Worm (Caenorhabditis elegans) whole organism, young adult: ENCODE measurements around the gene lec-11.

Source experiments
- F22D6.2 ChIP-seq: sonication (generic microtip); optimal IDR thresholded peaks from 2 replicates; lab custom pipeline; 2016; ENCODE audit warnings: mild to moderate bottlenecking, missing genetic modification characterization, missing compliant biosample characterization
- F39B2.1 ChIP-seq: fragments of 200-800 bp; sonication (Bioruptor generic); IDR thresholded peaks from 2 replicates; pipeline ENCODE4 v1.3.6; 2022; ENCODE audit warnings: missing genetic modification reagents, missing genetic modification characterization, missing compliant biosample characterization
- F49E8.2 ChIP-seq: sonication (generic microtip); optimal IDR thresholded peaks from 3 replicates; lab custom pipeline; 2017; ENCODE audit warnings: missing genetic modification characterization, mild to moderate bottlenecking, missing compliant biosample characterization, antibody characterized with exemption, moderate library complexity; ENCODE audit not compliant: insufficient read depth
- F55B11.4 ChIP-seq: sonication (generic microtip); optimal IDR thresholded peaks from 2 replicates; lab custom pipeline; 2016; ENCODE audit warnings: missing compliant biosample characterization, missing genetic modification characterization, borderline replicate concordance; ENCODE audit not compliant: insufficient read depth
- F57A8.1 ChIP-seq: fragments of 200-800 bp; sonication (Bioruptor generic); optimal IDR thresholded peaks from 2 replicates; lab custom pipeline; 2018; ENCODE audit warnings: mild to moderate bottlenecking, missing genetic modification characterization, moderate library complexity, missing compliant biosample characterization
- Y95B8A.8 ChIP-seq: fragments of 200-800 bp; sonication (Bioruptor generic); IDR thresholded peaks from 2 replicates; pipeline ENCODE4 v1.3.6; 2022; ENCODE audit warnings: missing genetic modification reagents, missing genetic modification characterization, missing compliant biosample characterization
- attf-3 ChIP-seq: fragments of 200-800 bp; sonication (Bioruptor generic); conservative IDR thresholded peaks from 2 replicates; pipeline ENCODE4 v1.3.6; 2022; ENCODE audit warnings: missing genetic modification reagents, missing genetic modification characterization, missing compliant biosample characterization
- attf-5 ChIP-seq: fragments of 200-800 bp; sonication (Bioruptor generic); optimal IDR thresholded peaks from 2 replicates; lab custom pipeline; 2018; ENCODE audit warnings: mild to moderate bottlenecking, missing genetic modification characterization, missing compliant biosample characterization
- ccch-3 ChIP-seq: fragments of 200-800 bp; sonication (Bioruptor generic); optimal IDR thresholded peaks from 2 replicates; lab custom pipeline; 2018; ENCODE audit warnings: mild to moderate bottlenecking, missing genetic modification characterization, missing compliant biosample characterization
- cebp-1 ChIP-seq, 2 experiments: fragments of 200-800 bp in 1 of 2; sonication (Bioruptor generic) in 1 of 2; sonication (generic microtip) in 1 of 2; IDR thresholded peaks in 1 of 2; optimal IDR thresholded peaks in 1 of 2; 2 replicates each; pipeline versions ENCODE4 v1.3.6 to Lab custom; 2017 to 2022; ENCODE audit warnings: missing compliant biosample characterization in 2 of 2, missing genetic modification characterization in 2 of 2, mild to moderate bottlenecking in 1 of 2, missing genetic modification reagents in 1 of 2, moderate library complexity in 1 of 2
- ceh-58 ChIP-seq: fragments of 200-800 bp; sonication (Bioruptor generic); IDR thresholded peaks from 2 replicates; pipeline ENCODE4 v1.3.6; 2022; ENCODE audit warnings: missing genetic modification characterization, missing compliant biosample characterization
- ceh-91 ChIP-seq: fragments of 200-800 bp; sonication (Bioruptor generic); IDR thresholded peaks from 2 replicates; pipeline ENCODE4 v1.3.6; 2022; ENCODE audit warnings: missing genetic modification reagents, missing genetic modification characterization, missing compliant biosample characterization
- chd-7 ChIP-seq: sonication (generic microtip); optimal IDR thresholded peaks from 2 replicates; lab custom pipeline; 2016; ENCODE audit warnings: mild to moderate bottlenecking, missing genetic modification characterization, moderate library complexity, missing compliant biosample characterization
- dpl-1 ChIP-seq: fragments of 150-350 bp; optimal IDR thresholded peaks from 2 replicates; lab custom pipeline; 2014; ENCODE audit warnings: missing biosample characterization, missing genetic modification reagents, missing genetic modification characterization
- him-1 ChIP-seq: sonication (generic microtip); optimal IDR thresholded peaks from 2 replicates; lab custom pipeline; 2016; ENCODE audit warnings: missing genotype, missing genetic modification reagents, missing genetic modification characterization, missing compliant biosample characterization
- hlh-12 ChIP-seq: sonication (generic microtip); optimal IDR thresholded peaks from 2 replicates; lab custom pipeline; 2016; ENCODE audit warnings: missing genetic modification characterization, missing compliant biosample characterization
- hlh-26 ChIP-seq: fragments of 200-800 bp; sonication (Bioruptor generic); conservative IDR thresholded peaks from 2 replicates; pipeline ENCODE4 v1.3.6; 2022; ENCODE audit warnings: missing genetic modification reagents, missing genetic modification characterization, missing compliant biosample characterization
- hmg-20 ChIP-seq: fragments of 200-800 bp; sonication (Bioruptor generic); IDR thresholded peaks from 2 replicates; pipeline ENCODE4 v1.3.6; 2022; ENCODE audit warnings: missing genetic modification reagents, missing genetic modification characterization, missing compliant biosample characterization
- hrde-1 ChIP-seq: sonication (generic microtip); optimal IDR thresholded peaks from 2 replicates; lab custom pipeline; 2016; ENCODE audit warnings: missing genetic modification characterization, mild to moderate bottlenecking, missing compliant biosample characterization, moderate library complexity, missing genotype, missing genetic modification reagents, borderline replicate concordance
- lag-1 ChIP-seq: fragments of 200-800 bp; sonication (Bioruptor generic); IDR thresholded peaks from 2 replicates; pipeline ENCODE4 v1.3.6; 2022; ENCODE audit warnings: missing genetic modification reagents, missing genetic modification characterization, missing compliant biosample characterization
- lin-40 ChIP-seq: sonication (generic microtip); optimal IDR thresholded peaks from 2 replicates; lab custom pipeline; 2016; ENCODE audit warnings: missing genetic modification characterization, mild to moderate bottlenecking, missing compliant biosample characterization, missing genotype, missing genetic modification reagents
- madf-3 ChIP-seq: fragments of 200-800 bp; sonication (Bioruptor generic); IDR thresholded peaks from 2 replicates; pipeline ENCODE4 v1.3.6; 2022; ENCODE audit warnings: missing genetic modification reagents, missing genetic modification characterization, missing compliant biosample characterization
- nfya-2 ChIP-seq: fragments of 200-800 bp; sonication (Bioruptor generic); IDR thresholded peaks from 2 replicates; pipeline ENCODE4 v1.3.6; 2022; ENCODE audit warnings: missing genetic modification reagents, missing genetic modification characterization, missing compliant biosample characterization
- nhr-80 ChIP-seq: sonication (generic microtip); optimal IDR thresholded peaks from 2 replicates; lab custom pipeline; 2016; ENCODE audit warnings: missing genetic modification characterization, missing compliant biosample characterization
- pha-4 ChIP-seq: fragments of 150-350 bp; sonication (generic microtip); optimal IDR thresholded peaks from 2 replicates; lab custom pipeline; 2014; ENCODE audit warnings: missing biosample characterization, missing genetic modification reagents, missing genetic modification characterization
- repo-1 ChIP-seq: sonication (generic microtip); optimal IDR thresholded peaks from 2 replicates; lab custom pipeline; 2017; ENCODE audit warnings: mild to moderate bottlenecking, missing genetic modification characterization, missing compliant biosample characterization
- snpc-1.1 ChIP-seq: sonication (generic microtip); optimal IDR thresholded peaks from 2 replicates; lab custom pipeline; 2017; ENCODE audit warnings: missing genetic modification characterization, mild to moderate bottlenecking, missing compliant biosample characterization, antibody characterized with exemption, moderate library complexity, missing genotype, missing genetic modification reagents; ENCODE audit not compliant: insufficient read depth
- snpc-4 ChIP-seq, 5 experiments: fragments of 150-350 bp in 1 of 5; sonication (generic microtip) in 4 of 5; optimal IDR thresholded peaks; 2 replicates each; lab custom pipeline; 2014 to 2018; ENCODE audit warnings: missing genetic modification characterization in 5 of 5, missing biosample characterization in 3 of 5, antibody characterized with exemption in 2 of 5, mild to moderate bottlenecking in 2 of 5, missing compliant biosample characterization in 2 of 5, missing genotype in 2 of 5, moderate library complexity in 2 of 5, missing genetic modification reagents in 1 of 5
- somi-1 ChIP-seq: fragments of 200-800 bp; sonication (Bioruptor generic); optimal IDR thresholded peaks from 2 replicates; lab custom pipeline; 2018; ENCODE audit warnings: mild to moderate bottlenecking, missing genetic modification characterization, missing compliant biosample characterization
- tbx-9 ChIP-seq: sonication (generic microtip); optimal IDR thresholded peaks from 2 replicates; lab custom pipeline; 2016; ENCODE audit warnings: borderline replicate concordance, missing genetic modification characterization, inconsistent platforms, missing compliant biosample characterization
- unc-62 ChIP-seq: fragments of 150-350 bp; optimal IDR thresholded peaks from 2 replicates; lab custom pipeline; 2014; ENCODE audit warnings: missing biosample characterization, missing genetic modification reagents, missing genetic modification characterization
- ztf-18 ChIP-seq: sonication (generic microtip); optimal IDR thresholded peaks from 2 replicates; lab custom pipeline; 2016; ENCODE audit warnings: missing genotype, mild to moderate bottlenecking, missing genetic modification characterization, missing compliant biosample characterization
- ztf-22 ChIP-seq: fragments of 200-800 bp; sonication (Bioruptor generic); optimal IDR thresholded peaks from 2 replicates; lab custom pipeline; 2018; ENCODE audit warnings: mild to moderate bottlenecking, missing genetic modification characterization, moderate library complexity, missing compliant biosample characterization
- ztf-6 ChIP-seq: fragments of 200-800 bp; sonication (Bioruptor generic); IDR thresholded peaks from 2 replicates; pipeline ENCODE4 v1.3.6; 2022; ENCODE audit warnings: missing genetic modification reagents, missing genetic modification characterization, missing compliant biosample characterization

lec-11 gene

DNA sequence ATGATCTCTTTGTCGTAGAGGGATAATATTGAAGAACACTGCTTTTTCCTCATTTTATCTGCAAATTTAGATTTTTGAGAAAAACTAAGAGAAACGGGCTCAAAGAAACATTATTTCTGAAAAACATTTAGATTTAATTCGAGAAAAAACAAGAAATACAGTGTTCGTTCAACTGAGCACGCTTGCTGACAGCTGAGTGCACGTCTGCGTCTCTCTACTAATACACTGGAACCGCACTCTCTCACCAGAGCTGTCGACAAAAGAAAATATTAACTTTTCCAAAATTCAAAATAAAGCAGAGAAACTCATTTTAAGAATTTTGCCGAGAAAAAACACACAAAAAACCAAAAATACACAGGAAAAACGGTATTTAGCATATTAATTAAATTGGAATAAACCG lies 23.3 kb upstream of the lec-11 start, which contains the start of gene drh-1 (continued):
- TF ChIP-seq hlh-12 (tag; lab: Kevin White, UChicago) (no peak), nfya-2 (GFP tag; lab: Robert Waterston, UW) (no peak), F22D6.2 (no peak)

DNA sequence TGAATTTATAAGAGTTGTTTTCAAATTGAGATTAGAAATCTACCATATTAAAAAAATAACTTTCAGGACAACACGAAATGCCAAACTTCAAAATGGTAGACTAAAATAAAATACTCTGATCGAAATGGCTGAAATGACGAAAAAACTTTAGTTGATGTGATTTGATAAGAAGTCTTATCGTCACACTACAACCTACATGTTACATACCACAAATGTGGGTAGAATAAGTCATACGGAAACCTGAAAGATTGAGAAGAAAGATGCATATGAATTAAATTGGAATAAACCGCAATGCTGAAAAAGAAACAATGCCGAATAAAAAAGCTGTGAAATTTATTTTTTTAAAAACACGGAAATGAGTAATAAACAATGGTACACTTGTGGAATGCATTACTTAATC lies 17.1 kb upstream of the lec-11 start:
- TF ChIP-seq nhr-80: peak; percentile 6
- TF ChIP-seq snpc-4 (GFP tag; optimal IDR thresholded peaks at IDR 0.05; lab: Kevin White, UChicago): no peak
- no peak for TF ChIP-seq snpc-4 (tag; optimal IDR thresholded peaks at IDR 0.05; lab: Kevin White, UChicago)
- no peak for TF ChIP-seq hlh-12 (tag; lab: Kevin White, UChicago)

DNA sequence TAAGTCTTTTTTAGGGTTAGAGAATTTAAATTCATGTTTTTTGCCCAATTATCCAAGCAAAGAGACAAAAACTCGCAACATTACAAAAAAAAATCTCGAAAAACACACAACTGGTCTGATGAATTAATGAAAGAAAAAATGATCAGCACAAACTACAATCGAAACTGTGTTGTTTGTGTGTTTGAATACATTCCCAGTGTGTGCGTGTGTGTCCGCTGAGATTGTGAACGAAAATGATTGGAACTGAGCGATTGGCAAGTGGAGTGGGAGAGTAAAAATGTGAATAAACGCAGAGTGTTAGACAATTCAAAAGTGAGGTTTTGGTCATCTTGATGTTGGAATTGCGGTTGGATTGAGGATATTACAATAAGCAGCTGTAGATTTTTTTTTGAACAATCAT lies 16.6 kb upstream of the lec-11 start:
- TF ChIP-seq somi-1 (GFP tag; lab: Kevin White, UChicago) (no peak), dpl-1 (GFP tag; lab: Kevin White, UChicago) (no peak), cebp-1 (GFP tag; IDR thresholded peaks at IDR 0.05; lab: Robert Waterston, UW) (no peak), cebp-1 (tag; optimal IDR thresholded peaks at IDR 0.05; lab: Kevin White, UChicago) (peak; percentile 5), ceh-91 (GFP tag; lab: Robert Waterston, UW) (no peak), ceh-58 (GFP tag; lab: Robert Waterston, UW) (no peak), tbx-9 (no peak)

DNA sequence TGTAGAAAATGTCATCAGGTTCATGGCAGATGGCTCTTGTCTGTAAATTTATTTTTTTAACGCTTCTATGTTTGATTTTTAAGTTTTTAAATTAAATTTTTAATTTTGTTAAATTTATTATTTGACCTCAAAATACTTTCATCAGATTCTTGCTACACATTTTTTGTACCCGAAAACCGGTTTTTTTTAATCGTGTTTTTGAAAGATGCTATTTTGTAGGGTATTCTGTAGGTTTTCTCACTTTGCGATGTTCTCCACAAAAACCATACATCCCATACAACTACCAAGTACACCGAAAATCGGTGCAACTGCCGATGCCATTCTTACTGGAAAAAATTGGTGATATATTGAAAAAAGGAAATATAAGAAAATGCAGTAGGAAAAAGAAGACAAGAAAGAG lies 15.9 kb upstream of the lec-11 start, which contains the start of gene nstp-2:
TSS of gene nstp-2 (minus strand) at position 326 of the 400 bp plus-strand sequence.
- no peak for TF ChIP-seq snpc-1.1
- no peak for TF ChIP-seq ccch-3
- TF ChIP-seq ztf-22 (GFP tag; lab: Kevin White, UChicago): no peak
- TF ChIP-seq, all 124 proteins: peak for 0

DNA sequence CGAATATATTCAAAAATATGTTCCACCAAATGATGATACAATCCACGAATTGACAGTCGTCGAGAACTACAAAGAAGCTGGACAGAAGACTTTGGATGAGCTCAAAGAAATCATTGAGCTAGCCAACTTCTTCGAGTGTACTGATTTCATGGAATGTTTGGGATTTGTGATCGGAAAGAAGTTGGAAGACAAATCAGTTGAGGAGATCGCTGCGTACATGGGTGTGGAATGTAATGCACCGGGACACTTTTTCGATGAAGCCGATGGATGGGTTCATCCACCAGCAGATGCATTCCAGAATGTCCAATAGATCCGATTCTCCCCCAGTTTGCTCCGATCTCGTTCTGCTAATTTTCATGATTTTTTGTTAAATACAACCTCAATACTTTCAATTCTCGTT lies 13.6 kb upstream of the lec-11 start:
- no peak for TF ChIP-seq hlh-26 (GFP tag; lab: Robert Waterston, UW)
- TF ChIP-seq repo-1 (tag; lab: Kevin White, UChicago): peak; percentile 53
- peak; percentile 8 for TF ChIP-seq chd-7

DNA sequence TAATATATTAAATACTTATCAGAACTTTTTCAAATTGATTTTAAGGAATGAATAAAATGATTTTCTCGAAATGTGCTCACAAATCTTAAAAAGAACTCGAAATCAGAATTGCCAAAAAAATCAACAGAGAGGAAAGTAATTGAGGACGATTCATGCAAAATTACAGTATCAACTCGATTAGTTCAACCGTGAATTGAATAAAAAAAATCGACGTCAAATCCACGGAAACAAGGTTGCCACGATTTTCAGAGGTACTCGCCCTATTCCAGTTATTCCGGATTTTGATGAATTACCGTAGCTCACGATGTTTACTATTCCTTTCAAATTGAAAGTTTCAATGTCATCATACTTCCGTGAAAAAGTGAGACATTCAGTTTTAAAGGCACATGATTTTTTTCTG lies 12.4 kb upstream of the lec-11 start, which contains the start of gene F15B10.3:
TSS of gene F15B10.3 (plus strand) at position 301 of the 400 bp plus-strand sequence.
- TF ChIP-seq madf-3 (no peak), F57A8.1 (GFP tag; lab: Kevin White, UChicago) (no peak), ztf-18 (tag; lab: Kevin White, UChicago) (no peak)

DNA sequence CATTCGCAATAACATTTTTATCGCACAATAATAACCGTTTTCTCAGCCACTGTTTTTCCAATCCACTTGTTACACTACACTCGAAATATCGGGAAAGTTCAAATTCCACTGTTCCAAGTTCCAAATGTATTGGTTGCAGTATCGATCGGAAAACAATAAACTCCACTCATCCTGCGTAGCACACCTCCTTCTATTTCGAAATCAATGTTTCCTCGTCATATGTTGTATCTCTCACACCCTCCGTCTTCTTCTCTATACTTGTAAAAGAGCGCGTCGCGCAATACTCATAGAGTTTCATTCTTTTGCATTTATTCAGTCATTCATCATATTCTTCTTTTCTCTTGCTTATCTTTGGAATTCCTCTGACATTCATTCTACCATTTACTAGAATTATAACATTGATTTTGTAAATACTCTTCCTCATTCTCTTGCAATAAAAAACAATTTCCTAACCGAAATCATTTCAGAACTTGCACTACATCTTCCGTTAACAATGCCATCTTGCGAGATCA lies 11.3 kb upstream of the lec-11 start, which contains the start of gene sup-36:
TSS of gene sup-36 (plus strand) at position 462 of the 512 bp plus-strand sequence.
- no peak for TF ChIP-seq him-1 (tag; lab: Kevin White, UChicago)
- no peak for TF ChIP-seq F39B2.1 (GFP tag; lab: Robert Waterston, UW)
- peak; percentile 84 for TF ChIP-seq cebp-1 (GFP tag; IDR thresholded peaks at IDR 0.05; lab: Robert Waterston, UW)
- peak; percentile 90 for TF ChIP-seq cebp-1 (tag; optimal IDR thresholded peaks at IDR 0.05; lab: Kevin White, UChicago)
- TF ChIP-seq F49E8.2 (tag; lab: Kevin White, UChicago): no peak
- no peak for TF ChIP-seq lin-40 (tag; lab: Kevin White, UChicago)
- no peak for TF ChIP-seq lag-1 (GFP tag; lab: Robert Waterston, UW)
- no peak for TF ChIP-seq ztf-6 (GFP tag; lab: Robert Waterston, UW)
- peak; percentile 31 for TF ChIP-seq nhr-80
- TF ChIP-seq attf-5 (GFP tag; lab: Kevin White, UChicago): peak; percentile 46
- no peak for TF ChIP-seq hrde-1 (tag; lab: Kevin White, UChicago)
- no peak for TF ChIP-seq F57A8.1 (GFP tag; lab: Kevin White, UChicago)
- no peak for TF ChIP-seq hmg-20 (GFP tag; lab: Robert Waterston, UW)
- TF ChIP-seq pha-4 (tag; lab: Kevin White, UChicago): no peak
- TF ChIP-seq unc-62 (GFP tag; lab: Kevin White, UChicago): no peak
- TF ChIP-seq F55B11.4 (tag; lab: Kevin White, UChicago): no peak
- no peak for TF ChIP-seq attf-3
- TF ChIP-seq Y95B8A.8 (GFP tag; lab: Robert Waterston, UW): no peak
